Worm (Caenorhabditis elegans): ENCODE results near the gene dec-7.

Gene dec-7

ce11 chrIII:9908769-9909168 lies 23.4 kb upstream of the dec-7 start:
- TF ChIP-seq hlh-30 (tag; optimal IDR thresholded peaks at IDR 0.05; ENCODE audit: insufficient read depth): no peak
- TF ChIP-seq ceh-24 (tag; optimal IDR thresholded peaks at IDR 0.05): no peak
- TF ChIP-seq tbx-7 (tag; optimal IDR thresholded peaks at IDR 0.05): no peak
- TF ChIP-seq pax-1 (tag; optimal IDR thresholded peaks at IDR 0.05): no peak
- no peak for TF ChIP-seq nfya-1 (tag; optimal IDR thresholded peaks at IDR 0.05)
- TF ChIP-seq ahr-1 (tag; optimal IDR thresholded peaks at IDR 0.05): no peak
- TF ChIP-seq F13H6.1 (tag; optimal IDR thresholded peaks at IDR 0.05): no peak
- no peak for TF ChIP-seq ceh-48 (tag; optimal IDR thresholded peaks at IDR 0.05)
- TF ChIP-seq ceh-9 (tag; optimal IDR thresholded peaks at IDR 0.05): no peak
- TF ChIP-seq unc-3 (GFP tag; conservative IDR thresholded peaks at IDR 0.05): no peak
- no peak for TF ChIP-seq unc-3 (tag; optimal IDR thresholded peaks at IDR 0.05)
- TF ChIP-seq madf-2 (tag; optimal IDR thresholded peaks at IDR 0.05): no peak
- TF ChIP-seq C08G9.2 (tag; optimal IDR thresholded peaks at IDR 0.05): no peak
- no peak for TF ChIP-seq mec-3 (tag; optimal IDR thresholded peaks at IDR 0.05; ENCODE audit: borderline replicate concordance)
- TF ChIP-seq sdc-2 (tag; optimal IDR thresholded peaks at IDR 0.05): no peak
- no peak for TF ChIP-seq hlh-13 (GFP tag; optimal IDR thresholded peaks at IDR 0.05)
- no peak for TF ChIP-seq odd-2 (tag; optimal IDR thresholded peaks at IDR 0.05)

ce11 chrIII:9910608-9911479 lies 21.4 kb upstream of the dec-7 start, which contains the start of the genes cyld-1 and F40F12.9:
TSS of gene cyld-1 (minus strand) at chrIII:9910658.
TSS of gene F40F12.9 (plus strand) at chrIII:9911328.
- TF ChIP-seq C08G9.2 (tag; optimal IDR thresholded peaks at IDR 0.05): no peak
- no peak for TF ChIP-seq odd-2 (tag; optimal IDR thresholded peaks at IDR 0.05)
- no peak for TF ChIP-seq gmeb-2 (tag; optimal IDR thresholded peaks at IDR 0.05)
- TF ChIP-seq K02D7.2 (tag; optimal IDR thresholded peaks at IDR 0.05): no peak
- TF ChIP-seq ceh-30 (tag; optimal IDR thresholded peaks at IDR 0.05): no peak
- TF ChIP-seq K09A11.1 (tag; optimal IDR thresholded peaks at IDR 0.05; ENCODE audit: insufficient read depth): no peak
- TF ChIP-seq ceh-22 (tag; optimal IDR thresholded peaks at IDR 0.05): no peak
- TF ChIP-seq ceh-31 (tag; optimal IDR thresholded peaks at IDR 0.05): no peak
- TF ChIP-seq elt-2 (tag; optimal IDR thresholded peaks at IDR 0.05): no peak
- TF ChIP-seq ama-1 (optimal IDR thresholded peaks at IDR 0.05): no peak
- TF ChIP-seq fkh-10 (GFP tag; optimal IDR thresholded peaks at IDR 0.05): no peak
- no peak for TF ChIP-seq C38D4.7 (GFP tag; optimal IDR thresholded peaks at IDR 0.05)
- no peak for TF ChIP-seq pros-1 (tag; optimal IDR thresholded peaks at IDR 0.05)
- no peak for TF ChIP-seq madf-2 (tag; optimal IDR thresholded peaks at IDR 0.05)

ce11 chrIII:9912501-9912900 lies 19.7 kb upstream of the dec-7 start:
- no peak for TF ChIP-seq ama-1 (optimal IDR thresholded peaks at IDR 0.05)
- no peak for TF ChIP-seq pag-3 (tag; optimal IDR thresholded peaks at IDR 0.05; ENCODE audit: borderline replicate concordance)
- TF ChIP-seq lim-6 (tag; optimal IDR thresholded peaks at IDR 0.05): no peak
- no peak for TF ChIP-seq sdc-2 (tag; optimal IDR thresholded peaks at IDR 0.05)
- TF ChIP-seq unc-42 (tag; optimal IDR thresholded peaks at IDR 0.05): no peak
- no peak for TF ChIP-seq K09A11.1 (tag; optimal IDR thresholded peaks at IDR 0.05; ENCODE audit: insufficient read depth)
- no peak for TF ChIP-seq syd-9 (tag; optimal IDR thresholded peaks at IDR 0.05)
- TF ChIP-seq ceh-14 (tag; optimal IDR thresholded peaks at IDR 0.05): no peak

ce11 chrIII:9912998-9913397 lies 19.2 kb upstream of the dec-7 start:
- no peak for TF ChIP-seq unc-42 (tag; optimal IDR thresholded peaks at IDR 0.05)
- no peak for TF ChIP-seq ztf-16 (tag; optimal IDR thresholded peaks at IDR 0.05)
- no peak for TF ChIP-seq elt-4 (tag; optimal IDR thresholded peaks at IDR 0.05)
- no peak for TF ChIP-seq F13H6.1 (tag; optimal IDR thresholded peaks at IDR 0.05)
- TF ChIP-seq K02D7.2 (tag; optimal IDR thresholded peaks at IDR 0.05): no peak
- TF ChIP-seq tbx-2 (tag; optimal IDR thresholded peaks at IDR 0.05): no peak

Data from whole organism, late embryonic.